Worm (Caenorhabditis elegans) whole organism, midembryonic: Measurements from ENCODE around the gene ptp-4A2.

Source experiments
- T22C8.4 ChIP-seq: fragments of 200-800 bp; sonication (Bioruptor generic); IDR thresholded peaks from 2 replicates; pipeline ENCODE4 v1.3.6; 2022; ENCODE audit warnings: missing genetic modification characterization, missing compliant biosample characterization
- cog-1 ChIP-seq: sonication (generic microtip); optimal IDR thresholded peaks from 2 replicates; lab custom pipeline; 2016; ENCODE audit warnings: missing genetic modification characterization, missing compliant biosample characterization
- flt-1 ChIP-seq: fragments of 200-800 bp; sonication (Bioruptor generic); IDR thresholded peaks from 2 replicates; pipeline ENCODE4 v1.3.6; 2022; ENCODE audit warnings: missing genetic modification characterization, missing compliant biosample characterization
- med-1 ChIP-seq: sonication (generic microtip); optimal IDR thresholded peaks from 2 replicates; lab custom pipeline; 2017; ENCODE audit warnings: missing genetic modification characterization, mild to moderate bottlenecking, missing compliant biosample characterization, antibody characterized with exemption, missing genetic modification reagents; ENCODE audit not compliant: insufficient read depth
- ref-1 ChIP-seq: fragments of 200-800 bp; sonication (Bioruptor generic); conservative IDR thresholded peaks from 2 replicates; pipeline ENCODE4 v1.3.6; 2022; ENCODE audit warnings: missing genetic modification reagents, missing genetic modification characterization, missing compliant biosample characterization
- ztf-23 ChIP-seq: fragments of 200-800 bp; sonication (Bioruptor generic); IDR thresholded peaks from 2 replicates; pipeline ENCODE4 v1.3.6; 2022; ENCODE audit warnings: missing genetic modification reagents, missing genetic modification characterization, missing compliant biosample characterization
- ztf-29 ChIP-seq: fragments of 200-800 bp; sonication (Bioruptor generic); IDR thresholded peaks from 2 replicates; pipeline ENCODE4 v1.3.6; 2022; ENCODE audit warnings: missing genetic modification reagents, missing genetic modification characterization, missing compliant biosample characterization

DNA sequence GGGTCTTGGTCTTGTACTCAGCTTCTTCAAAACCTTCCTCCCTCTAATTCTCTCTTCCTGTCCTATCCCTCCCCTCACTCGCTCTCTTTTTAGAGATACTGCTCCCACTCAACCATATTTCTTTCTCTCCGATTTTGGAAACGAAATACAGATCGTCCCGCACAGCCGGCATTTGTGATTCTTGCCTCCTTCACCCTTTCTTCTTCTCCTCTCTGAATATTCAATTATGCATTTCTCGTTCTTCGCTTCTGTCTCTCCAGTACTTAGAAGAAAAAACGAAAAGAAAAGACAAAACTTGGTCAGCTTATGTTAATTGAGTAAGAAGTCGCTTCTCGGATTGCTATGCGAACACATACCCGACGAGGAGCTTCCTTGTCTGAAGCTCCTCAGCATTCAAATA lies 47.8 kb upstream of the ptp-4A2 start:
- TF ChIP-seq ztf-23 (GFP tag; lab: Robert Waterston, UW), result no peak
- no peak for TF ChIP-seq ztf-29 (GFP tag; lab: Robert Waterston, UW)
- no peak for TF ChIP-seq med-1 (GFP tag; lab: Kevin White, UChicago)
- TF ChIP-seq flt-1 (GFP tag; lab: Robert Waterston, UW), result no peak
- TF ChIP-seq T22C8.4, result no peak
- no peak for TF ChIP-seq cog-1
- TF ChIP-seq ref-1 (GFP tag; lab: Robert Waterston, UW), result no peak
